Worm (Caenorhabditis elegans): ENCODE data around the gene pbo-6.
A peak's percentile ranks its signal among the peaks of the same experiment; 100 is the strongest.

Gene pbo-6

ce11 chrX:17396456-17396855 lies 32.4 kb upstream of the pbo-6 start, which contains the start of the genes vap-1 and F11C7.2:
vap-1 (minus strand) TSS chrX:17396556.
F11C7.2 (plus strand) TSS chrX:17396814.
- TF ChIP-seq swsn-7 (tag; optimal IDR thresholded peaks at IDR 0.05) (no peak), mef-2 (tag; optimal IDR thresholded peaks at IDR 0.05) (no peak), snu-23 (GFP tag; optimal IDR thresholded peaks at IDR 0.05) (peak; percentile 24), fos-1 (tag; optimal IDR thresholded peaks at IDR 0.05) (no peak), alr-1 (tag; optimal IDR thresholded peaks at IDR 0.05; ENCODE audit: borderline replicate concordance) (no peak), sup-37 (GFP tag; optimal IDR thresholded peaks at IDR 0.05) (no peak), efl-1 (optimal IDR thresholded peaks at IDR 0.05) (no peak), efl-1 (GFP tag; optimal IDR thresholded peaks at IDR 0.05 in 1 of 2) (peak in 1 of 2 experiments; percentile 24), dsc-1 (tag; optimal IDR thresholded peaks at IDR 0.05) (no peak), nhr-11 (tag; optimal IDR thresholded peaks at IDR 0.05) (no peak)

DNA sequence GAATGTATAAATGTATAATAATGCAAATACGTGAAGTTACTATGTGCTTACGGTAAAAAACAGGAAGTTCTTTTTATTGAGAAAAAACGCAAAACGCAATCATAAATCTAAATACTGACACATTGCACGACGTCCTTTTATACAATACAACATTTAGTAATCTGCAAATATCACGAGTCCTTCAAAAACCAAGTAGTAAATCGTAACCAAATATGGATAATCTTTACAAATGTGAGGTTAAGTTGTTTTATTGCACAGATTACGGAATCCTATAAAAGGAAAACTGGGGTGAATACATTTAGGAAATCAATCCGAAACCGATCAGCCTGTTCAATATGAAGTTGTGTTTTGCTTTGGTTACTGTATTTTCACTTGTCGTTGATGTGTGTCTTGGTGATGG lies 30.5 kb upstream of the pbo-6 start, which contains the start of gene F11C7.7:
TSS of gene F11C7.7 (plus strand) at position 301 of the 400 bp plus-strand sequence.
- TF ChIP-seq ama-1 (optimal IDR thresholded peaks at IDR 0.05) (no peak), egl-13 (tag; optimal IDR thresholded peaks at IDR 0.05) (no peak), nhr-47 (tag; optimal IDR thresholded peaks at IDR 0.05) (no peak), tbx-2 (tag; optimal IDR thresholded peaks at IDR 0.05) (no peak), hlh-4 (tag; optimal IDR thresholded peaks at IDR 0.05) (no peak)

ce11 chrX:17400425-17400824 lies 28.4 kb upstream of the pbo-6 start:
- TF ChIP-seq nhr-71 (tag; optimal IDR thresholded peaks at IDR 0.05): no peak
- no peak for TF ChIP-seq aly-2 (tag; optimal IDR thresholded peaks at IDR 0.05)

ce11 chrX:17401264-17401663 lies 27.6 kb upstream of the pbo-6 start, which contains the start of gene F11C7.6:
F11C7.6 (plus strand) TSS chrX:17401564.
- TF ChIP-seq lin-13 (GFP tag; optimal IDR thresholded peaks at IDR 0.05) (no peak), efl-3 (GFP tag; optimal IDR thresholded peaks at IDR 0.05) (no peak), ztf-4 (tag; optimal IDR thresholded peaks at IDR 0.05) (no peak), lsy-2 (tag; optimal IDR thresholded peaks at IDR 0.05) (no peak), ceh-8 (GFP tag; optimal IDR thresholded peaks at IDR 0.05) (no peak), swsn-7 (tag; optimal IDR thresholded peaks at IDR 0.05) (no peak), skn-1 (tag; optimal IDR thresholded peaks at IDR 0.05) (no peak), nhr-84 (tag; optimal IDR thresholded peaks at IDR 0.05) (no peak), dpl-1 (GFP tag; optimal IDR thresholded peaks at IDR 0.05) (no peak), zip-4 (GFP tag; optimal IDR thresholded peaks at IDR 0.05) (no peak), nhr-71 (tag; optimal IDR thresholded peaks at IDR 0.05) (no peak), unc-130 (tag; optimal IDR thresholded peaks at IDR 0.05) (no peak), nhr-47 (tag; optimal IDR thresholded peaks at IDR 0.05) (no peak), nhr-237 (tag; optimal IDR thresholded peaks at IDR 0.05) (no peak), pag-3 (tag; optimal IDR thresholded peaks at IDR 0.05; ENCODE audit: borderline replicate concordance, insufficient read depth) (no peak)

DNA sequence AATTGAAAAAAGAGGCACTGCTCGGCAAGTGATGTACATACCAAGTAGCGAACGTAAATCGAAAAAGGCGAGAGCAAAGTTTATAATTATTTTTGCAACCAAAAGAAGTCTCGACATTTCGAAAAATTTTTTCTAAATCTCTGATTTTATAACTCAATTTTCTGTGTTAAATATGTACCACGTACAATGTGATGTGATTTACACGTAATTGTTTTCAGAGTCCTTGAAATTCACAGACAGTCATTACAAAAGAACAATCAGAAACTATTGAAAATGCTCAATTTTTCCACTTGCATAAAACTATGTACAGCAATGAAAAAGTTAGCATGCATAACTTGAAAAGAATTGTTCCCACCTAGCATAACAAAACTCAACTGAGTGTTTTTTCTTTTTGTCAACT lies 25.8 kb upstream of the pbo-6 start:
- TF ChIP-seq irx-1 (tag; optimal IDR thresholded peaks at IDR 0.05) (no peak), dsc-1 (tag; optimal IDR thresholded peaks at IDR 0.05) (no peak), egl-27 (tag; optimal IDR thresholded peaks at IDR 0.05) (no peak), nhr-28 (tag; optimal IDR thresholded peaks at IDR 0.05) (no peak), hpl-2 (GFP tag; optimal IDR thresholded peaks at IDR 0.05) (no peak), ceh-82 (tag; optimal IDR thresholded peaks at IDR 0.05) (no peak), snpc-4 (tag; optimal IDR thresholded peaks at IDR 0.05) (no peak), unc-62 (GFP tag; optimal IDR thresholded peaks at IDR 0.05) (no peak), lin-14 (GFP tag; optimal IDR thresholded peaks at IDR 0.05) (no peak), hlh-17 (GFP tag; optimal IDR thresholded peaks at IDR 0.05; ENCODE audit: borderline replicate concordance) (no peak), unc-86 (tag; optimal IDR thresholded peaks at IDR 0.05) (no peak), hlh-4 (tag; optimal IDR thresholded peaks at IDR 0.05) (no peak), unc-30 (tag; optimal IDR thresholded peaks at IDR 0.05) (no peak), lin-39 (tag; optimal IDR thresholded peaks at IDR 0.05) (no peak), mep-1 (tag; optimal IDR thresholded peaks at IDR 0.05) (no peak), mab-9 (GFP tag; IDR thresholded peaks at IDR 0.05) (no peak), pag-3 (tag; optimal IDR thresholded peaks at IDR 0.05; ENCODE audit: borderline replicate concordance, insufficient read depth) (no peak)

All from whole organism, L1 larva.